Fruit fly (Drosophila melanogaster): ENCODE measurements around the gene Cpr67B.

The Cpr67B gene

dm6 chr3L:9446731-9447238, 42.2 kb downstream of the Cpr67B start, which contains the start of gene CG3529 (continued):
- peak; percentile 81 for TF ChIP-seq Med (GFP tag)
- peak; percentile 27; the same call in 1 of the 2 replicates for TF ChIP-seq H2.0 (GFP tag; IDR thresholded peaks at IDR 0.05)
- no peak for TF ChIP-seq CG11398 (GFP tag; optimal IDR thresholded peaks at IDR 0.05)
- TF ChIP-seq Chrac-16 (GFP tag; optimal IDR thresholded peaks at IDR 0.05) = peak; percentile 3
- no peak for TF ChIP-seq vfl (GFP tag; optimal IDR thresholded peaks at IDR 0.05)
- no peak for TF ChIP-seq CG14965 (GFP tag; optimal IDR thresholded peaks at IDR 0.05; ENCODE audit: borderline replicate concordance)
- TF ChIP-seq CG17328 (GFP tag; IDR thresholded peaks at IDR 0.05) = no peak
- TF ChIP-seq CG14014 (GFP tag; IDR thresholded peaks at IDR 0.05) = no peak
- peak; percentile 8 for TF ChIP-seq Xbp1 (GFP tag; optimal IDR thresholded peaks at IDR 0.05)
- TF ChIP-seq CG18619 (GFP tag; optimal IDR thresholded peaks at IDR 0.05) = no peak
- no peak for TF ChIP-seq ase (GFP tag; IDR thresholded peaks at IDR 0.05)
- TF ChIP-seq Hmr (GFP tag; optimal IDR thresholded peaks at IDR 0.05) = peak; percentile 48
- no peak for TF ChIP-seq CG8359 (GFP tag; optimal IDR thresholded peaks at IDR 0.05; ENCODE audit: borderline replicate concordance)
- peak; percentile 64 for TF ChIP-seq B-H2 (GFP tag; optimal IDR thresholded peaks at IDR 0.05)
- peak; percentile 68; the same call in 2 of the 4 replicates for TF ChIP-seq chinmo (GFP tag; IDR thresholded peaks at IDR 0.05; ENCODE audit: partially characterized antibody)
- no peak for TF ChIP-seq Adf1 (GFP tag; IDR thresholded peaks at IDR 0.05)
- TF ChIP-seq E2f1 (GFP tag; IDR thresholded peaks at IDR 0.05) = no peak
- TF ChIP-seq NFAT (GFP tag; IDR thresholded peaks at IDR 0.05) = no peak
- no peak for TF ChIP-seq CG5953 (GFP tag; IDR thresholded peaks at IDR 0.05)
- no peak for TF ChIP-seq run (tag; optimal IDR thresholded peaks at IDR 0.05)
- TF ChIP-seq sc (optimal IDR thresholded peaks at IDR 0.05) = no peak
- TF ChIP-seq sc (GFP tag; optimal IDR thresholded peaks at IDR 0.05) = no peak
- no peak for TF ChIP-seq Awh (GFP tag; IDR thresholded peaks at IDR 0.05)
- TF ChIP-seq CG31441 (GFP tag; IDR thresholded peaks at IDR 0.05) = peak; percentile 40; the same call in 1 of the 2 replicates
- no peak for TF ChIP-seq prd (optimal IDR thresholded peaks at IDR 0.05)
- TF ChIP-seq prd (GFP tag; IDR thresholded peaks at IDR 0.05) = no peak
- TF ChIP-seq Bteb2 (GFP tag; optimal IDR thresholded peaks at IDR 0.05) = peak; percentile 20
- TF ChIP-seq sr (GFP tag; IDR thresholded peaks at IDR 0.05) = peak; percentile 62; the same call in 2 of the 3 replicates
- no peak for TF ChIP-seq Gug (GFP tag; IDR thresholded peaks at IDR 0.05)
- no peak for TF ChIP-seq PHDP (tag; optimal IDR thresholded peaks at IDR 0.05)
- no peak for TF ChIP-seq btn (GFP tag; optimal IDR thresholded peaks at IDR 0.05)
- peak in 1 of 2 experiments; percentile 17 for TF ChIP-seq Hr51 (GFP tag; optimal IDR thresholded peaks at IDR 0.05)
- no peak for TF ChIP-seq Ada2b (GFP tag; IDR thresholded peaks at IDR 0.05)
- no peak for TF ChIP-seq Opbp (GFP tag; IDR thresholded peaks at IDR 0.05; ENCODE audit: partially characterized antibody)
- TF ChIP-seq NK7.1 (GFP tag; optimal IDR thresholded peaks at IDR 0.05) = no peak
- TF ChIP-seq CG17186 (GFP tag; optimal IDR thresholded peaks at IDR 0.05) = peak; percentile 6
- TF ChIP-seq Fer2 (tag; optimal IDR thresholded peaks at IDR 0.05) = no peak
- TF ChIP-seq nau (GFP tag; optimal IDR thresholded peaks at IDR 0.05) = peak; percentile 7
- TF ChIP-seq abd-A (tag; optimal IDR thresholded peaks at IDR 0.05) = no peak
- TF ChIP-seq sug (tag; optimal IDR thresholded peaks at IDR 0.05) = peak; percentile 34
- TF ChIP-seq seq (GFP tag; IDR thresholded peaks at IDR 0.05) = no peak; the same call in 1 of the 2 replicates
- no peak for TF ChIP-seq wek (GFP tag; optimal IDR thresholded peaks at IDR 0.05)
- TF ChIP-seq CG6175 (GFP tag; IDR thresholded peaks at IDR 0.05) = no peak
- no peak for TF ChIP-seq CG6272 (GFP tag; IDR thresholded peaks at IDR 0.05)
- TF ChIP-seq en (GFP tag; optimal IDR thresholded peaks at IDR 0.05) = no peak
- no peak for TF ChIP-seq NC2α (GFP tag; optimal IDR thresholded peaks at IDR 0.05)
- TF ChIP-seq ftz-f1 (GFP tag; optimal IDR thresholded peaks at IDR 0.05) = no peak
- TF ChIP-seq CG32767 (GFP tag; IDR thresholded peaks at IDR 0.05) = peak; percentile 29; the same call in 1 of the 2 replicates
- TF ChIP-seq HLH4C (GFP tag; IDR thresholded peaks at IDR 0.05; ENCODE audit: partially characterized antibody) = no peak
- no peak for TF ChIP-seq pros (GFP tag; optimal IDR thresholded peaks at IDR 0.05)
- peak; percentile 27 for TF ChIP-seq fd64A (GFP tag; optimal IDR thresholded peaks at IDR 0.05)
